Fruit fly (Drosophila melanogaster): ENCODE results near the gene PH4alphaNE1.

The PH4alphaNE1 gene

dm6 chr3R:30541469-30541868, 41.3 kb upstream of the PH4alphaNE1 start (continued):
- TF ChIP-seq CG30020 (tag; optimal IDR thresholded peaks at IDR 0.05), result no peak
- TF ChIP-seq zen (tag; optimal IDR thresholded peaks at IDR 0.05), result no peak
- TF ChIP-seq inv (GFP tag; IDR thresholded peaks at IDR 0.05; ENCODE audit: partially characterized antibody), result no peak
- peak; percentile 9 for TF ChIP-seq Sox102F (GFP tag; optimal IDR thresholded peaks at IDR 0.05)

- TF ChIP-seq salm (tag; optimal IDR thresholded peaks at IDR 0.05) (peak; percentile 85), oc (tag; optimal IDR thresholded peaks at IDR 0.05) (peak; percentile 86), danr (GFP tag; IDR thresholded peaks at IDR 0.05) (peak; percentile 83), twi (tag; optimal IDR thresholded peaks at IDR 0.05) (peak; percentile 69), CG11085 (GFP tag; IDR thresholded peaks at IDR 0.05) (peak; percentile 87), CG11695 (GFP tag; IDR thresholded peaks at IDR 0.05) (peak; percentile 87), jumu (GFP tag; optimal IDR thresholded peaks at IDR 0.05) (peak; percentile 95), CG10543 (GFP tag; optimal IDR thresholded peaks at IDR 0.05) (peak; percentile 94), CG11696 (GFP tag; IDR thresholded peaks at IDR 0.05) (peak; percentile 80), maf-S (GFP tag; optimal IDR thresholded peaks at IDR 0.05) (peak; percentile 93), her (GFP tag; optimal IDR thresholded peaks at IDR 0.05) (peak; percentile 94), Jarid2 (GFP tag; optimal IDR thresholded peaks at IDR 0.05) (peak; percentile 66), CG4854 (GFP tag; optimal IDR thresholded peaks at IDR 0.05) (peak; percentile 87), cato (GFP tag; optimal IDR thresholded peaks at IDR 0.05; ENCODE audit: borderline replicate concordance) (peak; percentile 79), CG12769 (tag; optimal IDR thresholded peaks at IDR 0.05) (peak; percentile 88), CG14667 (GFP tag; IDR thresholded peaks at IDR 0.05) (peak; percentile 90), Adf1 (GFP tag; IDR thresholded peaks at IDR 0.05) (peak; percentile 66), bsh (GFP tag; optimal IDR thresholded peaks at IDR 0.05) (peak; percentile 13 to 93), NC2β (GFP tag; optimal IDR thresholded peaks at IDR 0.05) (peak; percentile 78), CG14050 (GFP tag; IDR thresholded peaks at IDR 0.05) (peak; percentile 91), Six4 (GFP tag; optimal IDR thresholded peaks at IDR 0.05) (peak; percentile 93), esg (GFP tag; conservative IDR thresholded peaks at IDR 0.05) (peak; percentile 93), sqz (GFP tag; optimal IDR thresholded peaks at IDR 0.05) (peak; percentile 72), CG17361 (GFP tag; IDR thresholded peaks at IDR 0.05) (peak; percentile 84), tll (GFP tag; optimal IDR thresholded peaks at IDR 0.05) (no peak), nerfin-2 (GFP tag; IDR thresholded peaks at IDR 0.05; ENCODE audit: partially characterized antibody) (no peak), CG16863 (GFP tag; optimal IDR thresholded peaks at IDR 0.05) (peak; percentile 92), Dfd (GFP tag; optimal IDR thresholded peaks at IDR 0.05) (no peak), ATbp (GFP tag; optimal IDR thresholded peaks at IDR 0.05) (peak; percentile 92), toy (GFP tag; IDR thresholded peaks at IDR 0.05) (peak; percentile 67), tap (tag; optimal IDR thresholded peaks at IDR 0.05) (peak; percentile 83), pita (GFP tag; optimal IDR thresholded peaks at IDR 0.05) (no peak), CG6813 (GFP tag; optimal IDR thresholded peaks at IDR 0.05) (peak; percentile 89), HLH4C (GFP tag; IDR thresholded peaks at IDR 0.05; ENCODE audit: partially characterized antibody) (no peak), CG17568 (GFP tag; optimal IDR thresholded peaks at IDR 0.05) (peak; percentile 84), CG32532 (GFP tag; IDR thresholded peaks at IDR 0.05) (peak; percentile 94), onecut (GFP tag; IDR thresholded peaks at IDR 0.05) (peak; percentile 86), CG15601 (tag; optimal IDR thresholded peaks at IDR 0.05) (peak; percentile 75), ap (GFP tag; IDR thresholded peaks at IDR 0.05) (peak; percentile 90), sug (tag; optimal IDR thresholded peaks at IDR 0.05) (peak; percentile 87), CG8359 (GFP tag; optimal IDR thresholded peaks at IDR 0.05; ENCODE audit: borderline replicate concordance) (peak; percentile 71), CG9817 (tag; optimal IDR thresholded peaks at IDR 0.05) (peak; percentile 95), CG18764 (GFP tag; optimal IDR thresholded peaks at IDR 0.05) (peak; percentile 90), D (optimal IDR thresholded peaks at IDR 0.05) (no peak), D (GFP tag; optimal IDR thresholded peaks at IDR 0.05) (peak; percentile 87)
These were observed 40.1 kb upstream of the PH4alphaNE1 start for dm6 chr3R:30540196-30540595.
